Worm (Caenorhabditis elegans) whole organism, mixed stage, embryonic: ENCODE results near the gene ric-3.

ENCODE experiments used
- M03D4.4 ChIP-seq: sonication (generic microtip); optimal IDR thresholded peaks from 2 replicates; lab custom pipeline; 2017; ENCODE audit warnings: mild to moderate bottlenecking, missing genetic modification characterization, missing compliant biosample characterization
- ceh-39 ChIP-seq: fragments of 150-350 bp; optimal IDR thresholded peaks from 2 replicates; lab custom pipeline; 2014; ENCODE audit warnings: missing biosample characterization, missing genetic modification characterization
- ceh-43 ChIP-seq: fragments of 200-800 bp; sonication (Bioruptor generic); optimal IDR thresholded peaks from 2 replicates; lab custom pipeline; 2018; ENCODE audit warnings: mild to moderate bottlenecking, missing genetic modification characterization, moderate library complexity, missing compliant biosample characterization
- ceh-83 ChIP-seq: fragments of 200-800 bp; sonication (Bioruptor generic); optimal IDR thresholded peaks from 2 replicates; lab custom pipeline; 2018; ENCODE audit warnings: mild to moderate bottlenecking, missing genetic modification characterization, missing compliant biosample characterization
- ces-1 ChIP-seq: fragments of 150-350 bp; optimal IDR thresholded peaks from 2 replicates; lab custom pipeline; 2014; ENCODE audit warnings: missing biosample characterization, missing genetic modification reagents, missing genetic modification characterization
- cnd-1 ChIP-seq: fragments of 200-800 bp; sonication (Bioruptor generic); optimal IDR thresholded peaks from 2 replicates; lab custom pipeline; 2018; ENCODE audit warnings: mild to moderate bottlenecking, missing genetic modification characterization, missing compliant biosample characterization
- drap-1 ChIP-seq: fragments of 200-800 bp; sonication (Bioruptor generic); optimal IDR thresholded peaks from 3 replicates; lab custom pipeline; 2018; ENCODE audit warnings: mild to moderate bottlenecking, missing genetic modification characterization, missing compliant biosample characterization
- elt-1 ChIP-seq: sonication (generic microtip); optimal IDR thresholded peaks from 2 replicates; lab custom pipeline; 2017; ENCODE audit warnings: missing genetic modification characterization, mild to moderate bottlenecking, missing compliant biosample characterization, antibody characterized with exemption, moderate library complexity, borderline replicate concordance; ENCODE audit not compliant: insufficient read depth
- flh-1 ChIP-seq: fragments of 200-800 bp; sonication (Bioruptor generic); optimal IDR thresholded peaks from 2 replicates; lab custom pipeline; 2018; ENCODE audit warnings: mild to moderate bottlenecking, missing genetic modification characterization, moderate library complexity, missing compliant biosample characterization
- ham-2 ChIP-seq: fragments of 200-800 bp; sonication (Bioruptor generic); optimal IDR thresholded peaks from 2 replicates; lab custom pipeline; 2018; ENCODE audit warnings: mild to moderate bottlenecking, missing genetic modification characterization, missing compliant biosample characterization
- hlh-1 ChIP-seq: fragments of 150-350 bp; optimal IDR thresholded peaks from 2 replicates; lab custom pipeline; 2014; ENCODE audit warnings: missing biosample characterization, missing genetic modification reagents, missing genetic modification characterization
- lin-32 ChIP-seq: fragments of 200-800 bp; sonication (Bioruptor generic); optimal IDR thresholded peaks from 2 replicates; lab custom pipeline; 2018; ENCODE audit warnings: mild to moderate bottlenecking, missing genetic modification characterization, missing compliant biosample characterization
- lsy-2 ChIP-seq: fragments of 150-350 bp; optimal IDR thresholded peaks from 2 replicates; lab custom pipeline; 2014; ENCODE audit warnings: missing biosample characterization, missing genetic modification characterization
- mep-1 ChIP-seq: fragments of 150-350 bp; optimal IDR thresholded peaks from 2 replicates; lab custom pipeline; 2017; ENCODE audit warnings: missing biosample characterization, missing genetic modification reagents, missing genetic modification characterization, inconsistent platforms
- mls-2 ChIP-seq: sonication (generic microtip); optimal IDR thresholded peaks from 2 replicates; lab custom pipeline; 2016; ENCODE audit warnings: mild to moderate bottlenecking, missing genetic modification characterization, moderate library complexity, missing compliant biosample characterization
- nhr-12 ChIP-seq: fragments of 150-350 bp; optimal IDR thresholded peaks from 2 replicates; lab custom pipeline; 2014; ENCODE audit warnings: missing biosample characterization, missing genetic modification characterization
- nhr-2 ChIP-seq: fragments of 150-350 bp; optimal IDR thresholded peaks from 2 replicates; lab custom pipeline; 2014; ENCODE audit warnings: missing biosample characterization, missing genetic modification characterization
- nhr-28 ChIP-seq: fragments of 150-350 bp; optimal IDR thresholded peaks from 2 replicates; lab custom pipeline; 2014; ENCODE audit warnings: missing biosample characterization, missing genetic modification characterization
- pha-4 ChIP-seq: fragments of 150-350 bp; optimal IDR thresholded peaks from 2 replicates; lab custom pipeline; 2018; ENCODE audit warnings: missing biosample characterization, missing genetic modification reagents, missing genetic modification characterization
- snpc-4 ChIP-seq: fragments of 150-350 bp; optimal IDR thresholded peaks from 2 replicates; lab custom pipeline; 2014; ENCODE audit warnings: missing biosample characterization, missing genetic modification characterization
- sptf-1 ChIP-seq: sonication (generic microtip); optimal IDR thresholded peaks from 2 replicates; lab custom pipeline; 2017; ENCODE audit warnings: mild to moderate bottlenecking, missing genetic modification characterization, moderate library complexity, missing compliant biosample characterization
- tbx-8 ChIP-seq: fragments of 200-800 bp; sonication (Bioruptor generic); optimal IDR thresholded peaks from 2 replicates; lab custom pipeline; 2018; ENCODE audit warnings: mild to moderate bottlenecking, missing genetic modification characterization, moderate library complexity, missing compliant biosample characterization
- unc-120 ChIP-seq: sonication (generic microtip); optimal IDR thresholded peaks from 2 replicates; lab custom pipeline; 2017; ENCODE audit warnings: missing genetic modification characterization, missing compliant biosample characterization; ENCODE audit not compliant: poor library complexity, severe bottlenecking
- unc-62 ChIP-seq: fragments of 150-350 bp; optimal IDR thresholded peaks from 2 replicates; lab custom pipeline; 2014; ENCODE audit warnings: missing biosample characterization, missing genetic modification reagents, missing genetic modification characterization
- zip-8 ChIP-seq: fragments of 150-350 bp; optimal IDR thresholded peaks from 2 replicates; lab custom pipeline; 2014; ENCODE audit warnings: missing biosample characterization, missing genetic modification characterization
- ztf-11 ChIP-seq: fragments of 150-350 bp; optimal IDR thresholded peaks from 2 replicates; lab custom pipeline; 2014; ENCODE audit warnings: missing biosample characterization, missing genetic modification characterization

The ric-3 gene

ce11 chrIV:7824649-7825048, 6.6 kb downstream of the ric-3 start:
- TF ChIP-seq snpc-4 (tag; lab: Kevin White, UChicago), result no peak
- no peak for TF ChIP-seq mls-2 (tag; lab: Kevin White, UChicago)
- TF ChIP-seq ces-1 (GFP tag; lab: Kevin White, UChicago), result no peak
- TF ChIP-seq unc-120 (tag; lab: Kevin White, UChicago), result no peak
- no peak for TF ChIP-seq zip-8 (tag; lab: Kevin White, UChicago)
- TF ChIP-seq nhr-2, result no peak
- TF ChIP-seq hlh-1 (tag; lab: Kevin White, UChicago), result no peak
- no peak for TF ChIP-seq M03D4.4 (tag; lab: Kevin White, UChicago)
- TF ChIP-seq ceh-43 (GFP tag; lab: Kevin White, UChicago), result no peak
- no peak for TF ChIP-seq lin-32 (GFP tag; lab: Kevin White, UChicago)
- TF ChIP-seq lsy-2 (tag; lab: Kevin White, UChicago), result no peak
- no peak for TF ChIP-seq ztf-11
- no peak for TF ChIP-seq tbx-8 (GFP tag; lab: Kevin White, UChicago)
- TF ChIP-seq unc-62 (GFP tag; lab: Kevin White, UChicago), result no peak
- TF ChIP-seq, all 35 proteins: peak for 0

DNA sequence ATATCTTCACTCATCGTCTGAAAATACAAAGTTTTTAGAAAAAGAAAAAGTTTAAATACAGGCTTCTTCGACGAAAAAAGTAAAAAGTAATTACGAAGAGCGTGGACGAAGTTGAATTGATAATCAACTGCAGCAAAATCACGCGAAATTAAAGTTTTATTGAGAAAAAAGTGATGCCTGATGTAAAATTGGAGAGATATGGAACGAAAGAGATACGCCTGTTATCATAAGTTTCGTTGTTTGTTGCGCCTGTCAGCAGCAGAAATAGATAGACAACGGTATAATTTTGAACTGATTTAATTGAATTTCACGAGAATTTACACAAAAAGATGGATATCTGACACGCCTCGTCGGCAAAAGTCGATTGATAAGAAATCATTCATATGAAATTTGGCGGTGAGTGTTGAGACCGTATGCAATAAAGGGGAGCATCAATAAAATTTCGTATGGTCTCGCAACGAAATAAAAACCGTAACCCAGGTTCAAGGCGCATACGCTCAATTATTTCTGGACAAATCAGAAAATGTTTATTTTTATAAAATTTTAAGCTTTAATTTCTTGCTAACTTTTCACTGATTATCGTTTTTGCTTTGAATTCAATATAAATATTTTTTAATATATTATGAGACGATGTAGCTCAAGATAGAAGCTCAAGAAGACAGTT, 11.4 kb downstream of the ric-3 start, which contains the start of gene C06A6.4:
Gene C06A6.4 (minus strand): TSS at position 24 of the 664 bp plus-strand sequence.
- no peak for TF ChIP-seq mep-1 (tag; lab: Kevin White, UChicago)
- TF ChIP-seq ceh-83 (GFP tag; lab: Kevin White, UChicago), result no peak
- TF ChIP-seq pha-4, result no peak
- TF ChIP-seq elt-1 (tag; lab: Kevin White, UChicago), result no peak
- TF ChIP-seq nhr-28 (tag; lab: Kevin White, UChicago), result no peak
- TF ChIP-seq drap-1 (GFP tag; lab: Kevin White, UChicago), result no peak
- TF ChIP-seq unc-62 (GFP tag; lab: Kevin White, UChicago), result no peak
- TF ChIP-seq M03D4.4 (tag; lab: Kevin White, UChicago), result no peak
- TF ChIP-seq, all 35 proteins: peak for 0

- TF ChIP-seq ces-1 (GFP tag; lab: Kevin White, UChicago), result peak; percentile 8
- TF ChIP-seq mep-1 (tag; lab: Kevin White, UChicago), result no peak
These were observed 12.1 kb downstream of the ric-3 start, which contains the start of gene mvb-12 for ce11 chrIV:7830151-7830550. TSS of gene mvb-12 (plus strand) at chrIV:7830525.

- TF ChIP-seq ces-1 (GFP tag; lab: Kevin White, UChicago) (no peak), nhr-28 (tag; lab: Kevin White, UChicago) (no peak)
These were observed 16.7 kb downstream of the ric-3 start, which contains the start of gene erp-44.2 for ce11 chrIV:7834625-7835228. TSS of gene erp-44.2 (minus strand) at chrIV:7834675.

DNA sequence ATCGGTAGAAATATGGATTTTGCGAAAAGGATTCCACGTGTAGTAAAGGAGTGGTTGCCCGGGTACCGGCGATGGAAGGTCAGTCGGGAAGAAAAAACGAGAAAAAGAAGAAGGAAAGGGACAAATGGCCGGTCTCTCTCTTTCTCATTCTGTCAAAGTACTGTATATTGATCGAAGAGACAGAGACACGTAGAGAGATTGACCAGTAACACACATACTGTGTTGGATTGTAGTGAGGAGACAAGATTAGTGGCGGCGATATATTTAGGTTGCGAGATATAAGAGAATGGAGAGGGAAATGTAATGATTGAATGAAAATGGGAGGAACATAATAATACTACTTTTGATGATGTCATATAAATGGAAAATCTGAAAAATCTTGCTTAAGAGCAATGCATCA, 18.0 kb downstream of the ric-3 start:
- TF ChIP-seq drap-1 (GFP tag; lab: Kevin White, UChicago), result no peak
- peak; percentile 15 for TF ChIP-seq mep-1 (tag; lab: Kevin White, UChicago)
- TF ChIP-seq ceh-43 (GFP tag; lab: Kevin White, UChicago), result no peak
- TF ChIP-seq flh-1 (GFP tag; lab: Kevin White, UChicago), result no peak
- TF ChIP-seq unc-120 (tag; lab: Kevin White, UChicago), result no peak
- TF ChIP-seq mls-2 (tag; lab: Kevin White, UChicago), result peak; percentile 20
- TF ChIP-seq ham-2 (GFP tag; lab: Kevin White, UChicago), result no peak
- TF ChIP-seq nhr-12, result no peak
- TF ChIP-seq unc-62 (GFP tag; lab: Kevin White, UChicago), result no peak
- no peak for TF ChIP-seq sptf-1 (tag; lab: Kevin White, UChicago)
- TF ChIP-seq pha-4, result no peak
- TF ChIP-seq tbx-8 (GFP tag; lab: Kevin White, UChicago), result no peak
- no peak for TF ChIP-seq ceh-83 (GFP tag; lab: Kevin White, UChicago)
- no peak for TF ChIP-seq cnd-1
- no peak for TF ChIP-seq lsy-2 (tag; lab: Kevin White, UChicago)
- TF ChIP-seq ceh-39 (tag; lab: Kevin White, UChicago), result peak; percentile 23
- no peak for TF ChIP-seq zip-8 (tag; lab: Kevin White, UChicago)
- TF ChIP-seq nhr-2, result peak; percentile 88
